Worm (Caenorhabditis elegans) whole organism, late embryonic: ENCODE measurements around the gene F36A4.4.

Experiments used
- K02D7.2 ChIP-seq: sonication (generic microtip); optimal IDR thresholded peaks from 2 replicates; lab custom pipeline; 2017; ENCODE audit warnings: mild to moderate bottlenecking, missing genetic modification characterization, missing compliant biosample characterization
- K09A11.1 ChIP-seq: sonication (generic microtip); optimal IDR thresholded peaks from 2 replicates; lab custom pipeline; 2017; ENCODE audit warnings: antibody characterized with exemption, mild to moderate bottlenecking, missing genetic modification characterization, missing compliant biosample characterization; ENCODE audit not compliant: insufficient read depth
- T23F11.4 ChIP-seq: fragments of 200-800 bp; sonication (Bioruptor generic); optimal IDR thresholded peaks from 2 replicates; lab custom pipeline; 2018; ENCODE audit warnings: mild to moderate bottlenecking, missing genetic modification characterization, missing compliant biosample characterization
- ama-1 ChIP-seq: fragments of 150-350 bp; optimal IDR thresholded peaks from 2 replicates; lab custom pipeline; 2014
- ceh-14 ChIP-seq: sonication (generic microtip); optimal IDR thresholded peaks from 2 replicates; lab custom pipeline; 2016; ENCODE audit warnings: missing genotype, missing genetic modification characterization, missing compliant biosample characterization
- ceh-24 ChIP-seq: sonication (generic microtip); optimal IDR thresholded peaks from 2 replicates; lab custom pipeline; 2016; ENCODE audit warnings: mild to moderate bottlenecking, missing genetic modification characterization, missing compliant biosample characterization
- ceh-30 ChIP-seq: fragments of 150-350 bp; optimal IDR thresholded peaks from 2 replicates; lab custom pipeline; 2014; ENCODE audit warnings: missing biosample characterization, missing genetic modification characterization
- ceh-34 ChIP-seq: sonication (generic microtip); optimal IDR thresholded peaks from 2 replicates; lab custom pipeline; 2016; ENCODE audit warnings: mild to moderate bottlenecking, missing genetic modification characterization, missing compliant biosample characterization
- ceh-48 ChIP-seq: sonication (generic microtip); optimal IDR thresholded peaks from 2 replicates; lab custom pipeline; 2016; ENCODE audit warnings: missing genetic modification characterization, inconsistent platforms, missing compliant biosample characterization
- ceh-6 ChIP-seq: fragments of 200-800 bp; sonication (Bioruptor generic); optimal IDR thresholded peaks from 2 replicates; lab custom pipeline; 2018; ENCODE audit warnings: mild to moderate bottlenecking, missing genetic modification characterization, missing compliant biosample characterization
- ceh-9 ChIP-seq: sonication (generic microtip); optimal IDR thresholded peaks from 2 replicates; lab custom pipeline; 2016; ENCODE audit warnings: mild to moderate bottlenecking, missing genetic modification characterization, inconsistent platforms, missing compliant biosample characterization
- che-1 ChIP-seq: sonication (generic microtip); optimal IDR thresholded peaks from 2 replicates; lab custom pipeline; 2016; ENCODE audit warnings: mild to moderate bottlenecking, missing genetic modification characterization, missing compliant biosample characterization
- dve-1 ChIP-seq: sonication (generic microtip); optimal IDR thresholded peaks from 2 replicates; lab custom pipeline; 2017; ENCODE audit warnings: antibody characterized with exemption, mild to moderate bottlenecking, missing genetic modification characterization, missing compliant biosample characterization
- elt-4 ChIP-seq: sonication (generic microtip); optimal IDR thresholded peaks from 2 replicates; lab custom pipeline; 2016; ENCODE audit warnings: missing genetic modification characterization, missing compliant biosample characterization
- ets-4 ChIP-seq: sonication (generic microtip); optimal IDR thresholded peaks from 2 replicates; lab custom pipeline; 2016; ENCODE audit warnings: missing genetic modification characterization, missing compliant biosample characterization
- eyg-1 ChIP-seq: sonication (generic microtip); optimal IDR thresholded peaks from 2 replicates; lab custom pipeline; 2016; ENCODE audit warnings: missing genotype, missing genetic modification characterization, missing compliant biosample characterization
- fax-1 ChIP-seq: sonication (generic microtip); optimal IDR thresholded peaks from 2 replicates; lab custom pipeline; 2016; ENCODE audit warnings: missing genotype, missing genetic modification characterization, missing compliant biosample characterization
- fkh-6 ChIP-seq: sonication (generic microtip); optimal IDR thresholded peaks from 2 replicates; lab custom pipeline; 2016; ENCODE audit warnings: missing genetic modification characterization, missing compliant biosample characterization
- hlh-13 ChIP-seq: fragments of 200-800 bp; sonication (Bioruptor generic); optimal IDR thresholded peaks from 2 replicates; lab custom pipeline; 2018; ENCODE audit warnings: mild to moderate bottlenecking, missing genetic modification characterization, missing compliant biosample characterization
- hlh-6 ChIP-seq: sonication (generic microtip); optimal IDR thresholded peaks from 2 replicates; lab custom pipeline; 2016; ENCODE audit warnings: missing genotype, missing genetic modification characterization, missing compliant biosample characterization
- hlh-8 ChIP-seq: sonication (generic microtip); optimal IDR thresholded peaks from 2 replicates; lab custom pipeline; 2016; ENCODE audit warnings: missing genotype, missing genetic modification characterization, missing compliant biosample characterization
- mec-3 ChIP-seq: sonication (generic microtip); optimal IDR thresholded peaks from 2 replicates; lab custom pipeline; 2016; ENCODE audit warnings: borderline replicate concordance, missing genetic modification characterization, missing compliant biosample characterization
- nhr-11 ChIP-seq: fragments of 150-350 bp; optimal IDR thresholded peaks from 2 replicates; lab custom pipeline; 2014; ENCODE audit warnings: missing biosample characterization, missing genetic modification characterization
- npax-4 ChIP-seq: sonication (generic microtip); optimal IDR thresholded peaks from 2 replicates; lab custom pipeline; 2016; ENCODE audit warnings: missing genetic modification characterization, missing compliant biosample characterization
- pag-3 ChIP-seq: sonication (generic microtip); optimal IDR thresholded peaks from 2 replicates; lab custom pipeline; 2016; ENCODE audit warnings: missing compliant biosample characterization, missing genetic modification characterization, borderline replicate concordance
- pat-9 ChIP-seq: fragments of 200-800 bp; sonication (Bioruptor generic); optimal IDR thresholded peaks from 2 replicates; lab custom pipeline; 2018; ENCODE audit warnings: mild to moderate bottlenecking, missing genetic modification characterization, moderate library complexity, missing compliant biosample characterization
- pha-4 ChIP-seq: fragments of 150-350 bp; optimal IDR thresholded peaks from 2 replicates; lab custom pipeline; 2018; ENCODE audit warnings: missing biosample characterization, missing genetic modification reagents, missing genetic modification characterization
- pros-1 ChIP-seq: fragments of 150-350 bp; optimal IDR thresholded peaks from 2 replicates; lab custom pipeline; 2014; ENCODE audit warnings: missing biosample characterization, missing genetic modification reagents, missing genetic modification characterization
- rnt-1 ChIP-seq: sonication (generic microtip); optimal IDR thresholded peaks from 2 replicates; lab custom pipeline; 2016; ENCODE audit warnings: missing genetic modification characterization, missing compliant biosample characterization
- sdc-2 ChIP-seq: sonication (generic microtip); optimal IDR thresholded peaks from 2 replicates; lab custom pipeline; 2016; ENCODE audit warnings: missing genotype, missing genetic modification characterization, missing compliant biosample characterization
- sox-2 ChIP-seq: fragments of 200-800 bp; sonication (Bioruptor generic); IDR thresholded peaks from 2 replicates; pipeline ENCODE4 v1.3.6; 2022; ENCODE audit warnings: missing genetic modification reagents, missing genetic modification characterization, missing compliant biosample characterization
- sox-4 ChIP-seq: sonication (generic microtip); optimal IDR thresholded peaks from 2 replicates; lab custom pipeline; 2017; ENCODE audit warnings: mild to moderate bottlenecking, missing genetic modification characterization, inconsistent platforms, missing compliant biosample characterization
- tbx-2 ChIP-seq: sonication (generic microtip); optimal IDR thresholded peaks from 2 replicates; lab custom pipeline; 2016; ENCODE audit warnings: missing genetic modification characterization, missing compliant biosample characterization
- unc-42 ChIP-seq: sonication (generic microtip); optimal IDR thresholded peaks from 2 replicates; lab custom pipeline; 2016; ENCODE audit warnings: missing genotype, missing genetic modification characterization, missing compliant biosample characterization
- unc-55 ChIP-seq: sonication (generic microtip); optimal IDR thresholded peaks from 2 replicates; lab custom pipeline; 2017; ENCODE audit warnings: missing biosample characterization, missing genetic modification reagents, missing genetic modification characterization
- unc-86 ChIP-seq: sonication (generic microtip); optimal IDR thresholded peaks from 2 replicates; lab custom pipeline; 2016; ENCODE audit warnings: missing genetic modification characterization, missing compliant biosample characterization
- zip-5 ChIP-seq: sonication (generic microtip); optimal IDR thresholded peaks from 2 replicates; lab custom pipeline; 2016; ENCODE audit warnings: missing genetic modification characterization, missing compliant biosample characterization
- ztf-16 ChIP-seq: sonication (generic microtip); optimal IDR thresholded peaks from 2 replicates; lab custom pipeline; 2017; ENCODE audit warnings: missing genetic modification characterization, missing compliant biosample characterization

The F36A4.4 gene

DNA sequence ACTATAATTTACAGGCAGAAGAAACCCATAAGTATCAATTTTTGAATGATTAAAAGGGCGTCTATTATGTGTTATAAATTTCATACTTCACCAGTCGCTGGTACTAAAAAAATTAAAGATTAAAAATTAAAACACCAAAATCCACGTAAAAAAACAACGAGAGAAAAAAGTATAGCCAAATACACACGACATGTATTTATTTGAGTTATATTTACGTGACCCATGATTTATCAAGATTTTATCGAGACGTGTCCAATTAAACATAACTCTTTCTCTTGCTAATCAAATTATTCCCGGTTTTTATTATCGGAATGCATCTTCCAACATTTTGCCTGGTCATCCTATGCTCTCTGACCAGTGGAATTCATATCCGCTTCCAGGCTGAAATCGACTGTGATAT is at the start of gene F36A4.4:
F36A4.4 (plus strand) TSS at position 301 of the 400 bp plus-strand sequence.
- TF ChIP-seq T23F11.4 (GFP tag; lab: Kevin White, UChicago) (no peak), mec-3 (tag; lab: Kevin White, UChicago) (no peak), hlh-8 (tag; lab: Kevin White, UChicago) (no peak), fax-1 (tag; lab: Kevin White, UChicago) (no peak), sdc-2 (tag; lab: Kevin White, UChicago) (no peak), ceh-24 (no peak), unc-42 (tag; lab: Kevin White, UChicago) (no peak), sox-2 (GFP tag; lab: Robert Waterston, UW) (no peak)

DNA sequence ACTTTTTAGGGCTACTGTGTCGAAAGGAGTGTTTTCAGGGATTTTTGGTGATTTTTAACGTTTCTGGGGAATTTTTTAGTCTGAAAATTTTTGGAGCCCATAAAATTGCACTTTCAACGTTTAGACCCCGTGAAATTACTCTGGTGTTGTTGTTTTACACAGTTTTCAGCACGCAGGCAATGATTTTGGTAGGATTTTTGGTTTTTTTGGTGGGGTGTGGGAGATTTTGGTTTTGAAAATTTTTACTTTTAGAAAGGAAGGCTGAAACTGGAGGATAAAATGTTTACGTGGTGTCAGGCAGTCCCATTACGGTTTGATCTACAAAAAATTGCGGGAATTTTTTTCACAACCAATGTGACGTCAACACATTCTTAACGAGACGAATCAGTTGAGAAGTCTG is 49.1 kb upstream of the F36A4.4 start:
- TF ChIP-seq ceh-30 (tag; lab: Kevin White, UChicago): no peak
- no peak for TF ChIP-seq sox-4 (tag; lab: Kevin White, UChicago)
- TF ChIP-seq eyg-1: no peak
- no peak for TF ChIP-seq sdc-2 (tag; lab: Kevin White, UChicago)
- TF ChIP-seq unc-55 (GFP tag; lab: Kevin White, UChicago): no peak
- no peak for TF ChIP-seq K02D7.2 (tag; lab: Kevin White, UChicago)

DNA sequence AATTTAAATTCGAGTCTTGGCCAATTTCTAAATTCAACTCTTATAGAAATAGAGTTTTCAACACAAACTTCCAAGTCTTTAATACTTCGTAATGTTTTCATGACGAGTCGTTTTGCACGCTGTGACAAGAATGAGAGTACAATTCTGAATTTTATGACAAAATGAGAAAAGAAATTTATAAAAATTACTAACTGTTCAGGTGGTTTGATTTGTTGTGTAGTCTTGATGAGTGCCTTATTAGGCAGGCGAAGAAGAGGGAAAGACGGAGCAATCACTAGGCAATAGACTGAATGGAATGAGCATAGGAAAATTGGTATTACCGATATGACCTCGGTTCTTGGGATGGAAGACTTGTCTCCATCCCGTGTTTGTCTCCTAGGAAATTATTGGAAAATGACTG is 47.4 kb upstream of the F36A4.4 start, which contains the start of gene F30B5.11:
F30B5.11 (minus strand) TSS at position 101 of the 400 bp plus-strand sequence.
- TF ChIP-seq ceh-9 (tag; lab: Kevin White, UChicago): no peak
- TF ChIP-seq dve-1: no peak
- no peak for TF ChIP-seq ceh-30 (tag; lab: Kevin White, UChicago)
- TF ChIP-seq che-1 (tag; lab: Kevin White, UChicago): no peak
- TF ChIP-seq sox-4 (tag; lab: Kevin White, UChicago): no peak
- no peak for TF ChIP-seq rnt-1 (tag; lab: Kevin White, UChicago)
- no peak for TF ChIP-seq unc-55 (GFP tag; lab: Kevin White, UChicago)
- no peak for TF ChIP-seq K09A11.1 (tag; lab: Kevin White, UChicago)
- no peak for TF ChIP-seq ceh-34 (tag; lab: Kevin White, UChicago)
- no peak for TF ChIP-seq pha-4 (tag; lab: Kevin White, UChicago)
- TF ChIP-seq pat-9 (tag; lab: Kevin White, UChicago): no peak
- TF ChIP-seq elt-4 (tag; lab: Kevin White, UChicago): no peak
- TF ChIP-seq tbx-2 (tag; lab: Kevin White, UChicago): no peak
- TF ChIP-seq ama-1: no peak
- no peak for TF ChIP-seq hlh-8 (tag; lab: Kevin White, UChicago)
- TF ChIP-seq fax-1 (tag; lab: Kevin White, UChicago): no peak
- no peak for TF ChIP-seq nhr-11 (tag; lab: Kevin White, UChicago)
- TF ChIP-seq pros-1 (tag; lab: Kevin White, UChicago): no peak
- TF ChIP-seq hlh-6 (tag; lab: Kevin White, UChicago): no peak

- TF ChIP-seq fkh-6: no peak
- TF ChIP-seq npax-4 (tag; lab: Kevin White, UChicago): no peak
- TF ChIP-seq sox-2 (GFP tag; lab: Robert Waterston, UW): no peak
- no peak for TF ChIP-seq che-1 (tag; lab: Kevin White, UChicago)
- TF ChIP-seq pros-1 (tag; lab: Kevin White, UChicago): no peak
- no peak for TF ChIP-seq ceh-48 (tag; lab: Kevin White, UChicago)
- no peak for TF ChIP-seq ceh-6
- TF ChIP-seq ceh-14 (tag; lab: Kevin White, UChicago): no peak
- TF ChIP-seq elt-4 (tag; lab: Kevin White, UChicago): no peak
- no peak for TF ChIP-seq hlh-13 (GFP tag; lab: Kevin White, UChicago)
Measured at ce11 chrIV:4225851-4226250, 41.6 kb upstream of the F36A4.4 start, which contains the start of gene srbc-71. TSS of gene srbc-71 (minus strand) at chrIV:4225951.

- TF ChIP-seq sox-4 (tag; lab: Kevin White, UChicago) (no peak), mec-3 (tag; lab: Kevin White, UChicago) (no peak), unc-86 (tag; lab: Kevin White, UChicago) (no peak), ztf-16 (tag; lab: Kevin White, UChicago) (no peak), pag-3 (tag; lab: Kevin White, UChicago) (no peak), T23F11.4 (GFP tag; lab: Kevin White, UChicago) (no peak), unc-42 (tag; lab: Kevin White, UChicago) (no peak), ets-4 (tag; lab: Kevin White, UChicago) (no peak), zip-5 (no peak)
Measured at ce11 chrIV:4227917-4228316, 39.5 kb upstream of the F36A4.4 start, which contains the start of gene srbc-70. TSS of gene srbc-70 (minus strand) at chrIV:4228017.
